Worm (Caenorhabditis elegans): ENCODE measurements around the gene K04D7.6.

The K04D7.6 gene

DNA sequence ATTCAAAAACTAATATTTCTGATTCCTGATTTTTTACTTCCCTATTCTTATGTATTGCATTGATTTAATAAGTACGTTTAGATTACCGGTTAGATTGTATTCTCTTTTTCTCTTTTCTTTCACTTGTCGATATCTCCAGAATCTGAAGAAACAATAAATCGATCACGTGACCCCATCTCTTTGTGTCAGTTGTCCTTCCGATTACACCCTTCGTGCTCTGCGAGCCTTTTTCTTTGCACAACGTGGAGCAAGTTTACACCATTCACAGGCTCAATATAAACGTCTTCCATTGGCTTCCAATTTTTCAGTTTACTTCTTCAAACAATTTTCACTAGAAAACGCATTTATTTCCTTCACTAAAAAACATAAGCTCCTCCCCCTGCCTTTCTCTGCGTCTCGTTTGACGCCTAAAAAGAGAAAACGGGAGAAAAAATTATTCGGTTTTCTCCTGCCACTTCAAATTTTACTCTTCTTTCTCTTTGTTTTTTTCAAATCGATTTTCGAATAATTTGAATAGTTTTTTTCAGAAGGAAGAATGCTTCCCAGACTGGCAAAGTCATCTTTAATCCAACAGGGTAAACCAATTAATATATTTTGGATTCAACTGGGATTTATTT, 25.8 kb downstream of the K04D7.6 start, which contains the start of gene gta-1:
Gene gta-1, plus strand, starts transcription at position 528 of the 617 bp plus-strand sequence.
- TF ChIP-seq cebp-1 (GFP tag; IDR thresholded peaks at IDR 0.05) (no peak), cebp-1 (tag; optimal IDR thresholded peaks at IDR 0.05) (peak; percentile 15), ama-1 (optimal IDR thresholded peaks at IDR 0.05) (peak; percentile 50), ama-1 (GFP tag; optimal IDR thresholded peaks at IDR 0.05) (no peak), die-1 (tag; optimal IDR thresholded peaks at IDR 0.05) (no peak)

DNA sequence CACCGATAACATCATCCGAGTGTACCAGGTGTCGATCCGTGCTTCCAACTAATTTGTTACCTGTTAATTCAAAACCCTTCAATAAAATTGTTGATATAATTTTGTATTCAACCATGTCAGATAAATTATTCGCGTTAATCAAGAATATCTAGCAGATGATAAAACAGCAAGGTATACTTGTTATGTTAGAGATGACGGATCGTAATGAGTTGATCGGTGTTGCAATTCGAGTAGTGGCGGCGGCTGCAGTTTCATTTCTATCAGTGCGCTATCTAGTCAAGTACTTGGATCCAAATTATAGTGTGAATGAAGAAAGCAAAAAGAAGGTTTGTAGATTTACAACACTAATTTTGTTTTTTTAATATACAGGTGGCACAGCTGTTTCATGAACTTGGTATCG, 28.3 kb downstream of the K04D7.6 start, which contains the start of gene mspn-1:
Gene mspn-1, plus strand, starts transcription at position 190 of the 400 bp plus-strand sequence.
- TF ChIP-seq D2030.7 (GFP tag; IDR thresholded peaks at IDR 0.05) (peak; percentile 18; the same call in 1 of the 2 replicates), lin-26 (GFP tag; IDR thresholded peaks at IDR 0.05) (0 out of 2 replicates have a peak, but pooled peaks have one; percentile 48), ama-1 (optimal IDR thresholded peaks at IDR 0.05) (no peak), ama-1 (GFP tag; optimal IDR thresholded peaks at IDR 0.05) (peak in 1 of 2 experiments; percentile 37), hsf-1 (GFP tag; IDR thresholded peaks at IDR 0.05) (peak; percentile 61; the same call in 1 of the 2 replicates), ceh-40 (GFP tag; IDR thresholded peaks at IDR 0.05) (no peak), lsl-1 (GFP tag; optimal IDR thresholded peaks at IDR 0.05) (peak; percentile 16), xnd-1 (tag; optimal IDR thresholded peaks at IDR 0.05) (no peak), madf-10 (tag; optimal IDR thresholded peaks at IDR 0.05) (no peak), let-607 (tag; optimal IDR thresholded peaks at IDR 0.05) (no peak), F33H1.4 (GFP tag; IDR thresholded peaks at IDR 0.05) (peak; percentile 36), F49E8.2 (tag; optimal IDR thresholded peaks at IDR 0.05; ENCODE audit: insufficient read depth) (peak; percentile 17), tlf-1 (GFP tag; optimal IDR thresholded peaks at IDR 0.05) (peak; percentile 46), lin-54 (GFP tag; optimal IDR thresholded peaks at IDR 0.05) (peak; percentile 43), Y53G8AR.9 (GFP tag; conservative IDR thresholded peaks at IDR 0.05) (peak; percentile 74; the same call in 1 of the 2 replicates), rcor-1 (GFP tag; IDR thresholded peaks at IDR 0.05) (peak; percentile 21; the same call in 1 of the 2 replicates), B0336.3 (GFP tag; IDR thresholded peaks at IDR 0.05) (peak; percentile 65; the same call in 1 of the 2 replicates), snpc-3.4 (tag; optimal IDR thresholded peaks at IDR 0.05) (peak; percentile 8), C17E4.6 (GFP tag; IDR thresholded peaks at IDR 0.05) (peak; percentile 52; the same call in 1 of the 2 replicates), madf-6 (GFP tag; IDR thresholded peaks at IDR 0.05) (peak; percentile 54; the same call in 1 of the 2 replicates)

ce11 chrIV:10176252-10176730, 29.8 kb downstream of the K04D7.6 start, which contains the start of gene rack-1:
TSS of gene rack-1 (plus strand) at chrIV:10176680.
- TF ChIP-seq gei-17 (GFP tag; optimal IDR thresholded peaks at IDR 0.05) (no peak), pha-4 (tag; optimal IDR thresholded peaks at IDR 0.05) (no peak), lin-54 (GFP tag; optimal IDR thresholded peaks at IDR 0.05) (peak; percentile 26), ceh-58 (GFP tag; IDR thresholded peaks at IDR 0.05) (no peak), F33H1.4 (GFP tag; IDR thresholded peaks at IDR 0.05) (peak; percentile 91), snpc-3.4 (tag; optimal IDR thresholded peaks at IDR 0.05) (peak; percentile 63), egrh-3 (GFP tag; IDR thresholded peaks at IDR 0.05) (peak; percentile 46; the same call in 1 of the 2 replicates), F49E8.2 (tag; optimal IDR thresholded peaks at IDR 0.05; ENCODE audit: insufficient read depth) (peak; percentile 1), bed-2 (GFP tag; IDR thresholded peaks at IDR 0.05) (no peak), snpc-1.3 (tag; optimal IDR thresholded peaks at IDR 0.05; ENCODE audit: insufficient read depth) (no peak), mcd-1 (GFP tag; IDR thresholded peaks at IDR 0.05) (peak; percentile 47; the same call in 1 of the 2 replicates), tbp1 (GFP tag; optimal IDR thresholded peaks at IDR 0.05) (peak; percentile 28), nfya-2 (GFP tag; IDR thresholded peaks at IDR 0.05) (no peak), T26A5.8 (tag; optimal IDR thresholded peaks at IDR 0.05) (no peak), lin-35 (GFP tag; optimal IDR thresholded peaks at IDR 0.05) (no peak), nhr-80 (tag; optimal IDR thresholded peaks at IDR 0.05) (peak; percentile 14), snpc-4 (GFP tag; optimal IDR thresholded peaks at IDR 0.05) (peak; percentile 54), snpc-4 (tag; optimal IDR thresholded peaks at IDR 0.05) (peak in 2 of 4 experiments; percentile 4 to 30), lsl-1 (GFP tag; optimal IDR thresholded peaks at IDR 0.05) (peak; percentile 15), lin-40 (tag; optimal IDR thresholded peaks at IDR 0.05) (peak; percentile 28), mes-4 (tag; optimal IDR thresholded peaks at IDR 0.05) (no peak), F22D6.2 (tag; optimal IDR thresholded peaks at IDR 0.05) (no peak), F23B12.7 (tag; optimal IDR thresholded peaks at IDR 0.05; ENCODE audit: insufficient read depth) (peak; percentile 81), pbrm-1 (GFP tag; IDR thresholded peaks at IDR 0.05) (peak; percentile 9; the same call in 1 of the 2 replicates), efl-1 (GFP tag; optimal IDR thresholded peaks at IDR 0.05) (peak; percentile 23), cebp-1 (GFP tag; IDR thresholded peaks at IDR 0.05) (no peak), cebp-1 (tag; optimal IDR thresholded peaks at IDR 0.05) (peak; percentile 30)
